Worm (Caenorhabditis elegans) whole organism, young adult: ENCODE results near the gene hrg-10.

Experiments used
- ama-1 ChIP-seq, 3 experiments: fragments of 150-350 bp in 1 of 3; sonication (generic microtip) in 2 of 3; optimal IDR thresholded peaks; 2 replicates each; lab custom pipeline; 2014 to 2018; ENCODE audit warnings: missing biosample characterization in 2 of 3, missing genetic modification characterization in 2 of 3, missing genetic modification reagents in 2 of 3
- cebp-2 ChIP-seq: fragments of 200-800 bp; sonication (Bioruptor generic); IDR thresholded peaks from 2 replicates; pipeline ENCODE4 v1.3.6; 2022; ENCODE audit warnings: missing genetic modification characterization, missing compliant biosample characterization
- dpl-1 ChIP-seq: fragments of 150-350 bp; optimal IDR thresholded peaks from 2 replicates; lab custom pipeline; 2014; ENCODE audit warnings: missing biosample characterization, missing genetic modification reagents, missing genetic modification characterization
- egl-18 ChIP-seq: fragments of 200-800 bp; sonication (Bioruptor generic); IDR thresholded peaks from 2 replicates; pipeline ENCODE4 v1.3.6; 2022; ENCODE audit warnings: missing genetic modification reagents, missing genetic modification characterization, missing compliant biosample characterization
- fkh-3 ChIP-seq: sonication (generic microtip); optimal IDR thresholded peaks from 2 replicates; lab custom pipeline; 2016; ENCODE audit warnings: mild to moderate bottlenecking, missing genetic modification characterization, missing compliant biosample characterization
- lin-35 ChIP-seq, 3 experiments: fragments of 150-350 bp in 2 of 3; sonication (generic microtip) in 1 of 3; optimal IDR thresholded peaks; 2 replicates each; lab custom pipeline; 2014 to 2018; ENCODE audit warnings: missing biosample characterization in 3 of 3, missing genetic modification characterization in 3 of 3, missing genetic modification reagents in 3 of 3
- lsy-27 ChIP-seq: sonication (generic microtip); optimal IDR thresholded peaks from 2 replicates; lab custom pipeline; 2017; ENCODE audit warnings: missing genetic modification characterization, mild to moderate bottlenecking, missing compliant biosample characterization, antibody characterized with exemption, missing genotype, borderline replicate concordance; ENCODE audit not compliant: insufficient read depth
- madf-3 ChIP-seq: fragments of 200-800 bp; sonication (Bioruptor generic); IDR thresholded peaks from 2 replicates; pipeline ENCODE4 v1.3.6; 2022; ENCODE audit warnings: missing genetic modification reagents, missing genetic modification characterization, missing compliant biosample characterization
- nfya-1 ChIP-seq: sonication (generic microtip); optimal IDR thresholded peaks from 2 replicates; lab custom pipeline; 2017; ENCODE audit warnings: antibody characterized with exemption, missing compliant biosample characterization, missing genetic modification characterization, borderline replicate concordance; ENCODE audit not compliant: insufficient read depth
- nhr-179 ChIP-seq: sonication (generic microtip); optimal IDR thresholded peaks from 2 replicates; lab custom pipeline; 2016; ENCODE audit warnings: mild to moderate bottlenecking, missing genetic modification characterization, missing compliant biosample characterization
- nhr-90 ChIP-seq: sonication (generic microtip); optimal IDR thresholded peaks from 2 replicates; lab custom pipeline; 2016; ENCODE audit warnings: missing genotype, mild to moderate bottlenecking, missing genetic modification characterization, missing compliant biosample characterization
- snpc-1.3 ChIP-seq: sonication (generic microtip); optimal IDR thresholded peaks from 2 replicates; lab custom pipeline; 2017; ENCODE audit warnings: missing genetic modification characterization, mild to moderate bottlenecking, missing compliant biosample characterization, antibody characterized with exemption, moderate library complexity, missing genotype, missing genetic modification reagents; ENCODE audit not compliant: insufficient read depth
- snpc-3.4 ChIP-seq: sonication (generic microtip); optimal IDR thresholded peaks from 2 replicates; lab custom pipeline; 2017; ENCODE audit warnings: missing genetic modification characterization, mild to moderate bottlenecking, missing compliant biosample characterization, antibody characterized with exemption, moderate library complexity, missing genotype, missing genetic modification reagents

DNA sequence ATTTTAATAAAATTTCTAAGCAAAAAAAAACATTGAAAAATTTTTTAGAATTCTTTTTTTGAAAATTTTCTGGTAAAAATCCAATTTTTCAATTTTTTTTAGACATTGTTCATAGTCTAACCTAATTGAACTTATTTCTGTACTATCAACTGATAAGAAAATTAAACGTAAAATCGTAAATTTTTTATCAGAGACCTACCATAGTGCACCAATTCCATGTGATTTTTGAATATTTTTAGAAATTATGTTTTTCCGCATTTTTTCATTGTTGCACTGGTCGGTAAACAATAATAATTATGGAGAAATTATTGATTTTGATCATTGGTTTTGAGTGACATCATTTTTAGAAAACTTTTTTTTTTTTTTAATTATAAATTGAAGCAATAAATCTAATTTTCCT lies 19.4 kb upstream of the hrg-10 start:
- TF ChIP-seq madf-3 (GFP tag; lab: Robert Waterston, UW) (no peak), snpc-3.4 (tag; lab: Kevin White, UChicago) (no peak), fkh-3 (tag; lab: Kevin White, UChicago) (no peak), dpl-1 (no peak), egl-18 (GFP tag; lab: Robert Waterston, UW) (no peak), lin-35 (GFP tag; optimal IDR thresholded peaks at IDR 0.05; lab: Kevin White, UChicago) (no peak), nhr-179 (tag; lab: Kevin White, UChicago) (no peak), ama-1 (optimal IDR thresholded peaks at IDR 0.05; lab: Kevin White, UChicago) (no peak), ama-1 (GFP tag; optimal IDR thresholded peaks at IDR 0.05; lab: Kevin White, UChicago) (no peak), lsy-27 (no peak), snpc-1.3 (tag; lab: Kevin White, UChicago) (no peak), cebp-2 (GFP tag; lab: Robert Waterston, UW) (no peak), nfya-1 (tag; lab: Kevin White, UChicago) (no peak), nhr-90 (tag; lab: Kevin White, UChicago) (no peak)
